Fruit fly (Drosophila melanogaster): ENCODE data around the gene lz.

The lz gene

dm6 chrX:9269825-9270224 lies 14.6 kb upstream of the lz start, which contains the start of gene CG17440:
TSS of gene CG17440 (minus strand) at chrX:9269925.
- TF ChIP-seq CG32264 (GFP tag; optimal IDR thresholded peaks at IDR 0.05) = no peak
- TF ChIP-seq dl (GFP tag; optimal IDR thresholded peaks at IDR 0.05; ENCODE audit: insufficient read depth in 1 of 2, partially characterized antibody in 2 of 2) = no peak
- TF ChIP-seq Jra (GFP tag; optimal IDR thresholded peaks at IDR 0.05) = no peak
- no peak for TF ChIP-seq usp (GFP tag; optimal IDR thresholded peaks at IDR 0.05)
- TF ChIP-seq Mio (GFP tag; optimal IDR thresholded peaks at IDR 0.05) = no peak
- no peak for TF ChIP-seq rgr (GFP tag; optimal IDR thresholded peaks at IDR 0.05)

dm6 chrX:9272830-9273507 lies 11.5 kb upstream of the lz start, which contains the start of the genes Cfp1 and Aladin:
TSS of gene Cfp1 (minus strand) at chrX:9272960.
TSS of gene Aladin (plus strand) at chrX:9273413.
- TF ChIP-seq tai (GFP tag; optimal IDR thresholded peaks at IDR 0.05) (no peak), Hr83 (GFP tag; optimal IDR thresholded peaks at IDR 0.05; ENCODE audit: poor library complexity, severe bottlenecking) (no peak), pan (optimal IDR thresholded peaks at IDR 0.05) (no peak), OdsH (GFP tag; optimal IDR thresholded peaks at IDR 0.05) (no peak), dsf (GFP tag; optimal IDR thresholded peaks at IDR 0.05; ENCODE audit: borderline replicate concordance) (no peak), Dif (GFP tag; optimal IDR thresholded peaks at IDR 0.05; ENCODE audit: partially characterized antibody) (no peak), Dfd (GFP tag; optimal IDR thresholded peaks at IDR 0.05) (no peak), Rel (GFP tag; optimal IDR thresholded peaks at IDR 0.05) (no peak), Rel (tag; optimal IDR thresholded peaks at IDR 0.05) (no peak), Myc (optimal IDR thresholded peaks at IDR 0.05) (no peak), dmrt93B (GFP tag; optimal IDR thresholded peaks at IDR 0.05) (no peak), Vsx2 (GFP tag; optimal IDR thresholded peaks at IDR 0.05; ENCODE audit: partially characterized antibody) (no peak), Jra (GFP tag; optimal IDR thresholded peaks at IDR 0.05) (no peak), Hnf4 (GFP tag; optimal IDR thresholded peaks at IDR 0.05) (no peak), ey (GFP tag; optimal IDR thresholded peaks at IDR 0.05) (no peak), sv (GFP tag; optimal IDR thresholded peaks at IDR 0.05) (no peak), psq (GFP tag; optimal IDR thresholded peaks at IDR 0.05) (no peak), lola (GFP tag; optimal IDR thresholded peaks at IDR 0.05) (no peak), CrebA (GFP tag; optimal IDR thresholded peaks at IDR 0.05; ENCODE audit: borderline replicate concordance) (no peak), sage (GFP tag; optimal IDR thresholded peaks at IDR 0.05) (no peak)

dm6 chrX:9281998-9282644 lies 2.3 kb upstream of the lz start:
- TF ChIP-seq CG9705 (GFP tag; optimal IDR thresholded peaks at IDR 0.05) (no peak), Dfd (GFP tag; optimal IDR thresholded peaks at IDR 0.05) (no peak), dmrt93B (GFP tag; optimal IDR thresholded peaks at IDR 0.05) (no peak), Hr83 (GFP tag; optimal IDR thresholded peaks at IDR 0.05; ENCODE audit: poor library complexity, severe bottlenecking) (no peak), Dif (GFP tag; optimal IDR thresholded peaks at IDR 0.05; ENCODE audit: partially characterized antibody) (no peak), fru (GFP tag; optimal IDR thresholded peaks at IDR 0.05) (no peak), dl (GFP tag; optimal IDR thresholded peaks at IDR 0.05; ENCODE audit: insufficient read depth in 1 of 2, partially characterized antibody in 2 of 2) (no peak), CG32264 (GFP tag; optimal IDR thresholded peaks at IDR 0.05) (no peak), Vsx2 (GFP tag; optimal IDR thresholded peaks at IDR 0.05; ENCODE audit: partially characterized antibody) (no peak), CrebA (GFP tag; optimal IDR thresholded peaks at IDR 0.05; ENCODE audit: borderline replicate concordance) (no peak), dsf (GFP tag; optimal IDR thresholded peaks at IDR 0.05; ENCODE audit: borderline replicate concordance) (no peak), Jra (GFP tag; optimal IDR thresholded peaks at IDR 0.05) (no peak), tai (GFP tag; optimal IDR thresholded peaks at IDR 0.05) (no peak), psq (GFP tag; optimal IDR thresholded peaks at IDR 0.05) (no peak), sage (GFP tag; optimal IDR thresholded peaks at IDR 0.05) (no peak), GATAd (GFP tag; optimal IDR thresholded peaks at IDR 0.05) (no peak), usp (GFP tag; optimal IDR thresholded peaks at IDR 0.05) (no peak), N (GFP tag; optimal IDR thresholded peaks at IDR 0.05) (no peak), foxo (GFP tag; optimal IDR thresholded peaks at IDR 0.05) (no peak)

- no peak for TF ChIP-seq Rel (GFP tag; optimal IDR thresholded peaks at IDR 0.05)
- peak; percentile 91 for TF ChIP-seq Rel (tag; optimal IDR thresholded peaks at IDR 0.05)
- TF ChIP-seq Abd-B (GFP tag; optimal IDR thresholded peaks at IDR 0.05) = no peak
- peak; percentile 3 for TF ChIP-seq h (GFP tag; optimal IDR thresholded peaks at IDR 0.05)
- no peak for TF ChIP-seq CG32264 (GFP tag; optimal IDR thresholded peaks at IDR 0.05)
- TF ChIP-seq Sp1 (GFP tag; optimal IDR thresholded peaks at IDR 0.05) = peak; percentile 0
- TF ChIP-seq Myc (optimal IDR thresholded peaks at IDR 0.05) = peak; percentile 43
These were observed 1.6 kb upstream of the lz start, which contains the start of gene c11.1 for dm6 chrX:9282783-9283289. TSS of gene c11.1 (minus strand) at chrX:9283117.

Data from whole organism, wandering third instar larva.